Worm (Caenorhabditis elegans) whole organism, L4/young adult: ENCODE data around the gene Y37H2C.4.

ENCODE experiments used
- W03F9.2 ChIP-seq: fragments of 150-350 bp; optimal IDR thresholded peaks from 2 replicates; lab custom pipeline; 2014; ENCODE audit warnings: missing biosample characterization, missing genetic modification characterization
- dao-5 ChIP-seq: sonication (generic microtip); optimal IDR thresholded peaks from 2 replicates; lab custom pipeline; 2016; ENCODE audit warnings: missing genotype, missing genetic modification characterization, moderate library complexity, missing compliant biosample characterization
- him-1 ChIP-seq: sonication (generic microtip); optimal IDR thresholded peaks from 2 replicates; lab custom pipeline; 2016; ENCODE audit warnings: missing genotype, missing genetic modification reagents, missing genetic modification characterization, missing compliant biosample characterization

DNA sequence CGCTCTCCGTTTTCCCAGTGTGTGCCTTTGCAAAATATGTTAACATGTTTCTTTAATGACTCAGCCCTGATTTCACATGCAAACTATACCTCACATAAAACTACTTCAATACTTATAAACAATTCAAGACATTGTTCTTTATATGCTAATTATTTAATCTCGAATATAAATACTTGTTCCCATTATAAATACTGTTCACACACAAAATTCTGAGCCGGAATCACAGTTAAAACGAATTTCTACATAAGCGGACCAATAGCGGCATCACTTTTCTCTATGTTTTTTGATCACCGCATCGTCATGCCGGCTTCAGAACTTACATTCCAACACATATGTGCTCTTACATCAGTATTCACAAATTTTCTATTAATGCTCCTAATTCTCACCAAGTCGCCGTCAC is 16.0 kb upstream of the Y37H2C.4 start, which contains the start of gene R10E8.5:
- TF ChIP-seq him-1 (tag; lab: Kevin White, UChicago): no peak
- TF ChIP-seq dao-5 (tag; lab: Kevin White, UChicago): no peak
- no peak for TF ChIP-seq W03F9.2 (tag; lab: Kevin White, UChicago)
